Fruit fly (Drosophila melanogaster): ENCODE results near the gene CG12811.

Gene CG12811

dm6 chr3R:10084179-10084647, 35.6 kb upstream of the CG12811 start:
- TF ChIP-seq h (GFP tag; optimal IDR thresholded peaks at IDR 0.05) (no peak), fru (GFP tag; optimal IDR thresholded peaks at IDR 0.05) (peak; percentile 70), Hr83 (GFP tag; optimal IDR thresholded peaks at IDR 0.05; ENCODE audit: poor library complexity, severe bottlenecking) (peak; percentile 58), CrebA (GFP tag; optimal IDR thresholded peaks at IDR 0.05; ENCODE audit: borderline replicate concordance) (peak; percentile 40), dl (GFP tag; optimal IDR thresholded peaks at IDR 0.05; ENCODE audit: insufficient read depth in 1 of 2, partially characterized antibody in 2 of 2) (peak; percentile 50 to 71), Sp1 (GFP tag; optimal IDR thresholded peaks at IDR 0.05) (no peak), Dif (GFP tag; optimal IDR thresholded peaks at IDR 0.05; ENCODE audit: partially characterized antibody) (peak; percentile 76), psq (GFP tag; optimal IDR thresholded peaks at IDR 0.05) (peak; percentile 97)

dm6 chr3R:10083077-10083476, 34.5 kb upstream of the CG12811 start:
- TF ChIP-seq CG32264 (GFP tag; optimal IDR thresholded peaks at IDR 0.05) (no peak), dl (GFP tag; optimal IDR thresholded peaks at IDR 0.05; ENCODE audit: insufficient read depth in 1 of 2, partially characterized antibody in 2 of 2) (no peak), Dif (GFP tag; optimal IDR thresholded peaks at IDR 0.05; ENCODE audit: partially characterized antibody) (peak; percentile 11), foxo (GFP tag; optimal IDR thresholded peaks at IDR 0.05) (no peak), Vsx2 (GFP tag; optimal IDR thresholded peaks at IDR 0.05; ENCODE audit: partially characterized antibody) (peak; percentile 63)

DNA sequence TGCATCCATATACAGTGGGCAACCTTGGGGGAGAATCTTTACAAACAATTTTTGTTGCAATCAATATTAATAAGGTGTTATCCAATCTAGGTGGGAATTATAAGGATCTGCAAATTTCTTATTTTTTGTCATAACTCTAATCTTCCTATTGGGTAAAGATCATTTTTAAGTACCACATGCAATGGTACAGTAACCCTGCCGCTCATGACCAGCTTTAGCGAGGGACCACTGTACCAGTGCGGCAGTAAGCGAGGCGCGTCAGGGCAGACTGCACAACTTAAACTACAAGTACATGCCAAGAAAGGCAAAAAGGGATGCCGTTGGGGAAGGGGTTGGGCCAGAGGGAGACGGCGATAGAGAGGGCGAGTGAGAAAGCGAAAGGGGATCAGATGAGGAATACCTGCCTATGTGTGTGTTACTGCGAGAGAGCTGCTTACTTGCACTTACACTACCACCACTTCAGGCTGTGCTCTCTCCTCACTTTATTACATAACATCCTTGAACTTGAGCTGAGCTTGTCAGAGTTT, 34.0 kb upstream of the CG12811 start:
- TF ChIP-seq br (GFP tag; optimal IDR thresholded peaks at IDR 0.05) (peak; percentile 93), foxo (GFP tag; optimal IDR thresholded peaks at IDR 0.05) (peak; percentile 38 to 94), sv (GFP tag; optimal IDR thresholded peaks at IDR 0.05) (no peak), Dfd (GFP tag; optimal IDR thresholded peaks at IDR 0.05) (no peak), jim (GFP tag; optimal IDR thresholded peaks at IDR 0.05) (no peak), sage (GFP tag; optimal IDR thresholded peaks at IDR 0.05) (peak; percentile 68), tai (GFP tag; optimal IDR thresholded peaks at IDR 0.05) (peak; percentile 73), pan (optimal IDR thresholded peaks at IDR 0.05) (no peak), Vsx2 (GFP tag; optimal IDR thresholded peaks at IDR 0.05; ENCODE audit: partially characterized antibody) (no peak), Sp1 (GFP tag; optimal IDR thresholded peaks at IDR 0.05) (peak; percentile 90), HLH106 (tag; optimal IDR thresholded peaks at IDR 0.05) (peak; percentile 91), Jra (GFP tag; optimal IDR thresholded peaks at IDR 0.05) (peak; percentile 57), ey (GFP tag; optimal IDR thresholded peaks at IDR 0.05) (peak; percentile 94), Hr83 (GFP tag; optimal IDR thresholded peaks at IDR 0.05; ENCODE audit: poor library complexity, severe bottlenecking) (peak; percentile 39), lola (GFP tag; optimal IDR thresholded peaks at IDR 0.05) (no peak), psq (GFP tag; optimal IDR thresholded peaks at IDR 0.05) (peak; percentile 84), OdsH (GFP tag; optimal IDR thresholded peaks at IDR 0.05) (peak; percentile 92), Dif (GFP tag; optimal IDR thresholded peaks at IDR 0.05; ENCODE audit: partially characterized antibody) (peak; percentile 56), GATAd (GFP tag; optimal IDR thresholded peaks at IDR 0.05) (no peak), Hr78 (GFP tag; optimal IDR thresholded peaks at IDR 0.05) (no peak), h (GFP tag; optimal IDR thresholded peaks at IDR 0.05) (peak; percentile 93), Mio (GFP tag; optimal IDR thresholded peaks at IDR 0.05) (peak; percentile 45), woc (GFP tag; optimal IDR thresholded peaks at IDR 0.05) (peak; percentile 97), Abd-B (GFP tag; optimal IDR thresholded peaks at IDR 0.05) (no peak), usp (GFP tag; optimal IDR thresholded peaks at IDR 0.05) (no peak), CrebA (GFP tag; optimal IDR thresholded peaks at IDR 0.05; ENCODE audit: borderline replicate concordance) (no peak), dmrt93B (GFP tag; optimal IDR thresholded peaks at IDR 0.05) (peak; percentile 78), brk (GFP tag; optimal IDR thresholded peaks at IDR 0.05) (peak; percentile 76), CG32264 (GFP tag; optimal IDR thresholded peaks at IDR 0.05) (peak; percentile 74), dsf (GFP tag; optimal IDR thresholded peaks at IDR 0.05; ENCODE audit: borderline replicate concordance) (no peak), Rel (GFP tag; optimal IDR thresholded peaks at IDR 0.05) (no peak), Rel (tag; optimal IDR thresholded peaks at IDR 0.05) (peak; percentile 50), Myc (optimal IDR thresholded peaks at IDR 0.05) (no peak), dl (GFP tag; optimal IDR thresholded peaks at IDR 0.05; ENCODE audit: insufficient read depth in 1 of 2, partially characterized antibody in 2 of 2) (peak; percentile 8 to 29), fru (GFP tag; optimal IDR thresholded peaks at IDR 0.05) (peak; percentile 99), CG9705 (GFP tag; optimal IDR thresholded peaks at IDR 0.05) (peak; percentile 78), N (GFP tag; optimal IDR thresholded peaks at IDR 0.05) (peak; percentile 16), Hnf4 (GFP tag; optimal IDR thresholded peaks at IDR 0.05) (peak; percentile 84), rgr (GFP tag; optimal IDR thresholded peaks at IDR 0.05) (peak; percentile 90)
